Worm (Caenorhabditis elegans): Measurements from ENCODE around the gene E02H4.7.

E02H4.7 gene

ce11 chrX:14252042-14252441 is 4.0 kb upstream of the E02H4.7 start, which contains the start of gene E02H4.6:
Gene E02H4.6 (minus strand): TSS chrX:14252142.
- TF ChIP-seq cog-1 (tag; optimal IDR thresholded peaks at IDR 0.05), result no peak
- TF ChIP-seq tab-1 (GFP tag; IDR thresholded peaks at IDR 0.05), result no peak
- TF ChIP-seq med-1 (GFP tag; optimal IDR thresholded peaks at IDR 0.05; ENCODE audit: insufficient read depth), result no peak
- no peak for TF ChIP-seq T22C8.4 (GFP tag; IDR thresholded peaks at IDR 0.05)
- no peak for TF ChIP-seq klf-2 (GFP tag; conservative IDR thresholded peaks at IDR 0.05)
- TF ChIP-seq ztf-29 (GFP tag; IDR thresholded peaks at IDR 0.05), result no peak
- no peak for TF ChIP-seq flt-1 (GFP tag; IDR thresholded peaks at IDR 0.05)
- TF ChIP-seq ref-1 (GFP tag; conservative IDR thresholded peaks at IDR 0.05), result no peak
- no peak for TF ChIP-seq ztf-23 (GFP tag; IDR thresholded peaks at IDR 0.05)

- TF ChIP-seq ref-1 (GFP tag; conservative IDR thresholded peaks at IDR 0.05), result no peak
- TF ChIP-seq klf-2 (GFP tag; conservative IDR thresholded peaks at IDR 0.05), result no peak
Measured at ce11 chrX:14255031-14255430, 1.0 kb upstream of the E02H4.7 start, which contains the start of gene E02H4.5. Gene E02H4.5 (minus strand): TSS chrX:14255131.

- TF ChIP-seq med-1 (GFP tag; optimal IDR thresholded peaks at IDR 0.05; ENCODE audit: insufficient read depth) (no peak), T22C8.4 (GFP tag; IDR thresholded peaks at IDR 0.05) (no peak), ref-1 (GFP tag; conservative IDR thresholded peaks at IDR 0.05) (no peak), flt-1 (GFP tag; IDR thresholded peaks at IDR 0.05) (no peak), cog-1 (tag; optimal IDR thresholded peaks at IDR 0.05) (no peak), tab-1 (GFP tag; IDR thresholded peaks at IDR 0.05) (no peak), ztf-29 (GFP tag; IDR thresholded peaks at IDR 0.05) (no peak), ztf-23 (GFP tag; IDR thresholded peaks at IDR 0.05) (no peak), klf-2 (GFP tag; conservative IDR thresholded peaks at IDR 0.05) (no peak)
Measured at ce11 chrX:14257661-14258060, 1.6 kb downstream of the E02H4.7 start, which contains the start of gene E02H4.4. Gene E02H4.4 (plus strand): TSS chrX:14257961.

ce11 chrX:14263473-14263872 is 7.4 kb downstream of the E02H4.7 start, which contains the start of gene E02H4.8:
Gene E02H4.8 (minus strand): TSS chrX:14263573.
- no peak for TF ChIP-seq T22C8.4 (GFP tag; IDR thresholded peaks at IDR 0.05)
- no peak for TF ChIP-seq klf-2 (GFP tag; conservative IDR thresholded peaks at IDR 0.05)
- no peak for TF ChIP-seq tab-1 (GFP tag; IDR thresholded peaks at IDR 0.05)
- TF ChIP-seq ztf-29 (GFP tag; IDR thresholded peaks at IDR 0.05), result no peak
- no peak for TF ChIP-seq ref-1 (GFP tag; conservative IDR thresholded peaks at IDR 0.05)
- no peak for TF ChIP-seq med-1 (GFP tag; optimal IDR thresholded peaks at IDR 0.05; ENCODE audit: insufficient read depth)
- no peak for TF ChIP-seq cog-1 (tag; optimal IDR thresholded peaks at IDR 0.05)
- TF ChIP-seq flt-1 (GFP tag; IDR thresholded peaks at IDR 0.05), result no peak
- no peak for TF ChIP-seq ztf-23 (GFP tag; IDR thresholded peaks at IDR 0.05)

ce11 chrX:14267170-14267569 is 11.1 kb downstream of the E02H4.7 start:
- TF ChIP-seq ztf-23 (GFP tag; IDR thresholded peaks at IDR 0.05), result no peak
- no peak for TF ChIP-seq ref-1 (GFP tag; conservative IDR thresholded peaks at IDR 0.05)
- no peak for TF ChIP-seq flt-1 (GFP tag; IDR thresholded peaks at IDR 0.05)
- TF ChIP-seq klf-2 (GFP tag; conservative IDR thresholded peaks at IDR 0.05), result no peak
- no peak for TF ChIP-seq T22C8.4 (GFP tag; IDR thresholded peaks at IDR 0.05)
- no peak for TF ChIP-seq med-1 (GFP tag; optimal IDR thresholded peaks at IDR 0.05; ENCODE audit: insufficient read depth)
- TF ChIP-seq ztf-29 (GFP tag; IDR thresholded peaks at IDR 0.05), result no peak
- no peak for TF ChIP-seq tab-1 (GFP tag; IDR thresholded peaks at IDR 0.05)
- no peak for TF ChIP-seq cog-1 (tag; optimal IDR thresholded peaks at IDR 0.05)

ce11 chrX:14267781-14268180 is 11.7 kb downstream of the E02H4.7 start, which contains the start of gene del-1:
Gene del-1 (plus strand): TSS chrX:14268081.
- TF ChIP-seq cog-1 (tag; optimal IDR thresholded peaks at IDR 0.05) (no peak), ref-1 (GFP tag; conservative IDR thresholded peaks at IDR 0.05) (no peak), ztf-29 (GFP tag; IDR thresholded peaks at IDR 0.05) (no peak), flt-1 (GFP tag; IDR thresholded peaks at IDR 0.05) (no peak), ztf-23 (GFP tag; IDR thresholded peaks at IDR 0.05) (no peak), klf-2 (GFP tag; conservative IDR thresholded peaks at IDR 0.05) (no peak), T22C8.4 (GFP tag; IDR thresholded peaks at IDR 0.05) (no peak), tab-1 (GFP tag; IDR thresholded peaks at IDR 0.05) (no peak), med-1 (GFP tag; optimal IDR thresholded peaks at IDR 0.05; ENCODE audit: insufficient read depth) (no peak)

ce11 chrX:14281526-14281925 is 25.5 kb downstream of the E02H4.7 start, which contains the start of gene E02H4.2:
Gene E02H4.2 (minus strand): TSS chrX:14281626.
- TF ChIP-seq med-1 (GFP tag; optimal IDR thresholded peaks at IDR 0.05; ENCODE audit: insufficient read depth) (no peak), ztf-29 (GFP tag; IDR thresholded peaks at IDR 0.05) (no peak), klf-2 (GFP tag; conservative IDR thresholded peaks at IDR 0.05) (no peak), T22C8.4 (GFP tag; IDR thresholded peaks at IDR 0.05) (no peak), ztf-23 (GFP tag; IDR thresholded peaks at IDR 0.05) (no peak), cog-1 (tag; optimal IDR thresholded peaks at IDR 0.05) (no peak), flt-1 (GFP tag; IDR thresholded peaks at IDR 0.05) (no peak), tab-1 (GFP tag; IDR thresholded peaks at IDR 0.05) (no peak), ref-1 (GFP tag; conservative IDR thresholded peaks at IDR 0.05) (no peak)

ce11 chrX:14287888-14288287 is 31.8 kb downstream of the E02H4.7 start:
- TF ChIP-seq ztf-23 (GFP tag; IDR thresholded peaks at IDR 0.05) (no peak), tab-1 (GFP tag; IDR thresholded peaks at IDR 0.05) (no peak), med-1 (GFP tag; optimal IDR thresholded peaks at IDR 0.05; ENCODE audit: insufficient read depth) (no peak), cog-1 (tag; optimal IDR thresholded peaks at IDR 0.05) (no peak), klf-2 (GFP tag; conservative IDR thresholded peaks at IDR 0.05) (no peak), flt-1 (GFP tag; IDR thresholded peaks at IDR 0.05) (no peak), ztf-29 (GFP tag; IDR thresholded peaks at IDR 0.05) (no peak), ref-1 (GFP tag; conservative IDR thresholded peaks at IDR 0.05) (no peak), T22C8.4 (GFP tag; IDR thresholded peaks at IDR 0.05) (no peak)

ce11 chrX:14289993-14290392 is 33.9 kb downstream of the E02H4.7 start:
- TF ChIP-seq T22C8.4 (GFP tag; IDR thresholded peaks at IDR 0.05), result no peak
- TF ChIP-seq med-1 (GFP tag; optimal IDR thresholded peaks at IDR 0.05; ENCODE audit: insufficient read depth), result no peak
- TF ChIP-seq ztf-29 (GFP tag; IDR thresholded peaks at IDR 0.05), result no peak
- TF ChIP-seq ref-1 (GFP tag; conservative IDR thresholded peaks at IDR 0.05), result no peak

ce11 chrX:14292632-14293031 is 36.6 kb downstream of the E02H4.7 start:
- no peak for TF ChIP-seq cog-1 (tag; optimal IDR thresholded peaks at IDR 0.05)
- TF ChIP-seq ztf-29 (GFP tag; IDR thresholded peaks at IDR 0.05), result no peak
- no peak for TF ChIP-seq T22C8.4 (GFP tag; IDR thresholded peaks at IDR 0.05)
- TF ChIP-seq med-1 (GFP tag; optimal IDR thresholded peaks at IDR 0.05; ENCODE audit: insufficient read depth), result no peak
- no peak for TF ChIP-seq ref-1 (GFP tag; conservative IDR thresholded peaks at IDR 0.05)
- no peak for TF ChIP-seq ztf-23 (GFP tag; IDR thresholded peaks at IDR 0.05)
- no peak for TF ChIP-seq tab-1 (GFP tag; IDR thresholded peaks at IDR 0.05)
- no peak for TF ChIP-seq klf-2 (GFP tag; conservative IDR thresholded peaks at IDR 0.05)
- TF ChIP-seq flt-1 (GFP tag; IDR thresholded peaks at IDR 0.05), result no peak
